Worm (Caenorhabditis elegans) whole organism, young adult: ENCODE results near the gene prx-19.

ENCODE experiments used
- D2030.7 ChIP-seq: fragments of 200-800 bp; sonication (Bioruptor generic); IDR thresholded peaks from 2 replicates; pipeline ENCODE4 v1.3.6; 2022; ENCODE audit warnings: missing genetic modification reagents, missing genetic modification characterization, missing compliant biosample characterization
- F33H1.4 ChIP-seq: fragments of 200-800 bp; sonication (Bioruptor generic); IDR thresholded peaks from 2 replicates; pipeline ENCODE4 v1.3.6; 2022; ENCODE audit warnings: missing genetic modification reagents, missing genetic modification characterization, missing compliant biosample characterization
- F39B2.1 ChIP-seq: fragments of 200-800 bp; sonication (Bioruptor generic); IDR thresholded peaks from 2 replicates; pipeline ENCODE4 v1.3.6; 2022; ENCODE audit warnings: missing genetic modification reagents, missing genetic modification characterization, missing compliant biosample characterization
- F49E8.2 ChIP-seq: sonication (generic microtip); optimal IDR thresholded peaks from 3 replicates; lab custom pipeline; 2017; ENCODE audit warnings: missing genetic modification characterization, mild to moderate bottlenecking, missing compliant biosample characterization, antibody characterized with exemption, moderate library complexity; ENCODE audit not compliant: insufficient read depth
- F57A8.1 ChIP-seq: fragments of 200-800 bp; sonication (Bioruptor generic); optimal IDR thresholded peaks from 2 replicates; lab custom pipeline; 2018; ENCODE audit warnings: mild to moderate bottlenecking, missing genetic modification characterization, moderate library complexity, missing compliant biosample characterization
- K12H6.12 ChIP-seq: fragments of 200-800 bp; sonication (Bioruptor generic); optimal IDR thresholded peaks from 2 replicates; lab custom pipeline; 2018; ENCODE audit warnings: mild to moderate bottlenecking, missing genetic modification characterization, missing compliant biosample characterization
- ZK185.1 ChIP-seq: sonication (generic microtip); optimal IDR thresholded peaks from 2 replicates; lab custom pipeline; 2016; ENCODE audit warnings: mild to moderate bottlenecking, missing genetic modification characterization, missing compliant biosample characterization; ENCODE audit not compliant: poor library complexity, severe bottlenecking
- aptf-2 ChIP-seq: fragments of 200-800 bp; sonication (Bioruptor generic); conservative IDR thresholded peaks from 2 replicates; pipeline ENCODE4 v1.3.6; 2022; ENCODE audit warnings: missing genetic modification reagents, missing genetic modification characterization, missing compliant biosample characterization
- attf-3 ChIP-seq: fragments of 200-800 bp; sonication (Bioruptor generic); conservative IDR thresholded peaks from 2 replicates; pipeline ENCODE4 v1.3.6; 2022; ENCODE audit warnings: missing genetic modification reagents, missing genetic modification characterization, missing compliant biosample characterization
- attf-5 ChIP-seq: fragments of 200-800 bp; sonication (Bioruptor generic); optimal IDR thresholded peaks from 2 replicates; lab custom pipeline; 2018; ENCODE audit warnings: mild to moderate bottlenecking, missing genetic modification characterization, missing compliant biosample characterization
- cebp-2 ChIP-seq: fragments of 200-800 bp; sonication (Bioruptor generic); IDR thresholded peaks from 2 replicates; pipeline ENCODE4 v1.3.6; 2022; ENCODE audit warnings: missing genetic modification characterization, missing compliant biosample characterization
- dox-1 ChIP-seq: fragments of 200-800 bp; sonication (Bioruptor generic); IDR thresholded peaks from 2 replicates; pipeline ENCODE4 v1.3.6; 2022; ENCODE audit warnings: missing genetic modification reagents, missing genetic modification characterization, missing compliant biosample characterization
- ets-4 ChIP-seq: fragments of 200-800 bp; sonication (Bioruptor generic); optimal IDR thresholded peaks from 2 replicates; lab custom pipeline; 2018; ENCODE audit warnings: mild to moderate bottlenecking, missing genetic modification characterization, missing compliant biosample characterization
- gei-17 ChIP-seq: fragments of 200-800 bp; sonication (Bioruptor generic); optimal IDR thresholded peaks from 2 replicates; lab custom pipeline; 2018; ENCODE audit warnings: mild to moderate bottlenecking, missing genetic modification characterization, missing compliant biosample characterization
- hlh-12 ChIP-seq: sonication (generic microtip); optimal IDR thresholded peaks from 2 replicates; lab custom pipeline; 2016; ENCODE audit warnings: missing genetic modification characterization, missing compliant biosample characterization
- hmg-1.2 ChIP-seq: fragments of 200-800 bp; sonication (Bioruptor generic); IDR thresholded peaks from 2 replicates; pipeline ENCODE4 v1.3.6; 2022; ENCODE audit warnings: missing genetic modification reagents, missing genetic modification characterization, missing compliant biosample characterization
- let-607 ChIP-seq, 2 experiments: fragments of 200-800 bp in 1 of 2; sonication (Bioruptor generic) in 1 of 2; sonication (generic microtip) in 1 of 2; optimal IDR thresholded peaks; 2 replicates each; lab custom pipeline; 2016 to 2018; ENCODE audit warnings: mild to moderate bottlenecking in 2 of 2, missing compliant biosample characterization in 2 of 2, missing genetic modification characterization in 2 of 2, moderate library complexity in 2 of 2, missing genotype in 1 of 2
- lin-26 ChIP-seq: fragments of 200-800 bp; sonication (Bioruptor generic); IDR thresholded peaks from 2 replicates; pipeline ENCODE4 v1.3.6; 2022; ENCODE audit warnings: missing genetic modification reagents, missing genetic modification characterization, missing compliant biosample characterization
- lin-35 ChIP-seq, 3 experiments: fragments of 150-350 bp in 2 of 3; sonication (generic microtip) in 1 of 3; optimal IDR thresholded peaks; 2 replicates each; lab custom pipeline; 2014 to 2018; ENCODE audit warnings: missing biosample characterization in 3 of 3, missing genetic modification characterization in 3 of 3, missing genetic modification reagents in 3 of 3
- lin-40 ChIP-seq: sonication (generic microtip); optimal IDR thresholded peaks from 2 replicates; lab custom pipeline; 2016; ENCODE audit warnings: missing genetic modification characterization, mild to moderate bottlenecking, missing compliant biosample characterization, missing genotype, missing genetic modification reagents
- lin-54 ChIP-seq: fragments of 200-800 bp; sonication (Bioruptor generic); optimal IDR thresholded peaks from 2 replicates; lab custom pipeline; 2018; ENCODE audit warnings: mild to moderate bottlenecking, missing genetic modification characterization, missing compliant biosample characterization
- lsl-1 ChIP-seq: fragments of 200-800 bp; sonication (Bioruptor generic); optimal IDR thresholded peaks from 2 replicates; lab custom pipeline; 2018; ENCODE audit warnings: mild to moderate bottlenecking, missing genetic modification characterization, moderate library complexity, missing compliant biosample characterization
- lsy-27 ChIP-seq: sonication (generic microtip); optimal IDR thresholded peaks from 2 replicates; lab custom pipeline; 2017; ENCODE audit warnings: missing genetic modification characterization, mild to moderate bottlenecking, missing compliant biosample characterization, antibody characterized with exemption, missing genotype, borderline replicate concordance; ENCODE audit not compliant: insufficient read depth
- madf-3 ChIP-seq: fragments of 200-800 bp; sonication (Bioruptor generic); IDR thresholded peaks from 2 replicates; pipeline ENCODE4 v1.3.6; 2022; ENCODE audit warnings: missing genetic modification reagents, missing genetic modification characterization, missing compliant biosample characterization
- mcd-1 ChIP-seq: fragments of 200-800 bp; sonication (Bioruptor generic); IDR thresholded peaks from 2 replicates; pipeline ENCODE4 v1.3.6; 2022; ENCODE audit warnings: missing genetic modification reagents, missing genetic modification characterization, missing compliant biosample characterization
- mel-28 ChIP-seq: sonication (generic microtip); optimal IDR thresholded peaks from 2 replicates; lab custom pipeline; 2016; ENCODE audit warnings: borderline replicate concordance, mild to moderate bottlenecking, missing genetic modification characterization, missing compliant biosample characterization
- mes-4 ChIP-seq: sonication (generic microtip); optimal IDR thresholded peaks from 2 replicates; lab custom pipeline; 2016; ENCODE audit warnings: missing genotype, missing genetic modification characterization, missing compliant biosample characterization
- nfya-1 ChIP-seq: sonication (generic microtip); optimal IDR thresholded peaks from 2 replicates; lab custom pipeline; 2017; ENCODE audit warnings: antibody characterized with exemption, missing compliant biosample characterization, missing genetic modification characterization, borderline replicate concordance; ENCODE audit not compliant: insufficient read depth
- nfyb-1 ChIP-seq: fragments of 200-800 bp; sonication (Bioruptor generic); IDR thresholded peaks from 2 replicates; pipeline ENCODE4 v1.3.6; 2022; ENCODE audit warnings: missing genetic modification reagents, missing genetic modification characterization, missing compliant biosample characterization
- nhr-27 ChIP-seq: fragments of 200-800 bp; sonication (Bioruptor generic); optimal IDR thresholded peaks from 2 replicates; lab custom pipeline; 2018; ENCODE audit warnings: mild to moderate bottlenecking, missing genetic modification characterization, moderate library complexity, missing compliant biosample characterization
- nhr-80 ChIP-seq: sonication (generic microtip); optimal IDR thresholded peaks from 2 replicates; lab custom pipeline; 2016; ENCODE audit warnings: missing genetic modification characterization, missing compliant biosample characterization
- nhr-90 ChIP-seq: sonication (generic microtip); optimal IDR thresholded peaks from 2 replicates; lab custom pipeline; 2016; ENCODE audit warnings: missing genotype, mild to moderate bottlenecking, missing genetic modification characterization, missing compliant biosample characterization
- pbrm-1 ChIP-seq: fragments of 200-800 bp; sonication (Bioruptor generic); IDR thresholded peaks from 2 replicates; pipeline ENCODE4 v1.3.6; 2022; ENCODE audit warnings: missing genetic modification reagents, missing genetic modification characterization, missing compliant biosample characterization
- rpc-1 ChIP-seq, 2 experiments: fragments of 150-350 bp in 1 of 2; sonication (generic microtip) in 1 of 2; optimal IDR thresholded peaks; 2 replicates each; lab custom pipeline; 2014 to 2018; ENCODE audit warnings: missing biosample characterization in 1 of 2, missing genetic modification characterization in 1 of 2, missing genetic modification reagents in 1 of 2, missing genotype in 1 of 2
- sea-2 ChIP-seq: fragments of 200-800 bp; sonication (Bioruptor generic); IDR thresholded peaks from 2 replicates; pipeline ENCODE4 v1.3.6; 2022; ENCODE audit warnings: missing genetic modification characterization, missing compliant biosample characterization
- snpc-1.1 ChIP-seq: sonication (generic microtip); optimal IDR thresholded peaks from 2 replicates; lab custom pipeline; 2017; ENCODE audit warnings: missing genetic modification characterization, mild to moderate bottlenecking, missing compliant biosample characterization, antibody characterized with exemption, moderate library complexity, missing genotype, missing genetic modification reagents; ENCODE audit not compliant: insufficient read depth
- snpc-1.3 ChIP-seq: sonication (generic microtip); optimal IDR thresholded peaks from 2 replicates; lab custom pipeline; 2017; ENCODE audit warnings: missing genetic modification characterization, mild to moderate bottlenecking, missing compliant biosample characterization, antibody characterized with exemption, moderate library complexity, missing genotype, missing genetic modification reagents; ENCODE audit not compliant: insufficient read depth
- snpc-3.4 ChIP-seq: sonication (generic microtip); optimal IDR thresholded peaks from 2 replicates; lab custom pipeline; 2017; ENCODE audit warnings: missing genetic modification characterization, mild to moderate bottlenecking, missing compliant biosample characterization, antibody characterized with exemption, moderate library complexity, missing genotype, missing genetic modification reagents
- snpc-4 ChIP-seq, 5 experiments: fragments of 150-350 bp in 1 of 5; sonication (generic microtip) in 4 of 5; optimal IDR thresholded peaks; 2 replicates each; lab custom pipeline; 2014 to 2018; ENCODE audit warnings: missing genetic modification characterization in 5 of 5, missing biosample characterization in 3 of 5, antibody characterized with exemption in 2 of 5, mild to moderate bottlenecking in 2 of 5, missing compliant biosample characterization in 2 of 5, missing genotype in 2 of 5, moderate library complexity in 2 of 5, missing genetic modification reagents in 1 of 5
- somi-1 ChIP-seq: fragments of 200-800 bp; sonication (Bioruptor generic); optimal IDR thresholded peaks from 2 replicates; lab custom pipeline; 2018; ENCODE audit warnings: mild to moderate bottlenecking, missing genetic modification characterization, missing compliant biosample characterization
- tbp1 ChIP-seq: fragments of 200-800 bp; sonication (Bioruptor generic); optimal IDR thresholded peaks from 2 replicates; lab custom pipeline; 2018; ENCODE audit warnings: mild to moderate bottlenecking, missing genetic modification characterization, missing compliant biosample characterization
- unc-130 ChIP-seq: sonication (generic microtip); optimal IDR thresholded peaks from 2 replicates; lab custom pipeline; 2016; ENCODE audit warnings: missing genetic modification reagents, missing genetic modification characterization, missing compliant biosample characterization
- xnd-1 ChIP-seq: sonication (generic microtip); optimal IDR thresholded peaks from 2 replicates; lab custom pipeline; 2016; ENCODE audit warnings: missing genotype, missing genetic modification reagents, missing genetic modification characterization, missing compliant biosample characterization
- ztf-18 ChIP-seq: sonication (generic microtip); optimal IDR thresholded peaks from 2 replicates; lab custom pipeline; 2016; ENCODE audit warnings: missing genotype, mild to moderate bottlenecking, missing genetic modification characterization, missing compliant biosample characterization
- ztf-25 ChIP-seq: fragments of 200-800 bp; sonication (Bioruptor generic); IDR thresholded peaks from 2 replicates; pipeline ENCODE4 v1.3.6; 2022; ENCODE audit warnings: missing genetic modification reagents, missing genetic modification characterization, missing compliant biosample characterization

prx-19 gene

ce11 chrIII:8767889-8768361 lies 41.2 kb downstream of the prx-19 start, which contains the start of gene mtss-1:
TSS of gene mtss-1 (plus strand) at chrIII:8768311.
- TF ChIP-seq lsl-1 (GFP tag; lab: Kevin White, UChicago) (peak; percentile 55), F49E8.2 (tag; lab: Kevin White, UChicago) (peak; percentile 9), snpc-3.4 (tag; lab: Kevin White, UChicago) (peak; percentile 44), ztf-18 (tag; lab: Kevin White, UChicago) (peak; percentile 61), dox-1 (GFP tag; lab: Robert Waterston, UW) (peak; percentile 61), aptf-2 (GFP tag; lab: Robert Waterston, UW) (no peak), ztf-25 (GFP tag; lab: Robert Waterston, UW) (no peak), let-607 (tag; optimal IDR thresholded peaks at IDR 0.05; lab: Kevin White, UChicago) (peak in 1 of 2 experiments; percentile 13), sea-2 (GFP tag; lab: Robert Waterston, UW) (no peak), mel-28 (tag; lab: Kevin White, UChicago) (no peak), hmg-1.2 (GFP tag; lab: Robert Waterston, UW) (peak; percentile 35; the same call in 1 of the 2 replicates), D2030.7 (0 out of 2 replicates have a peak, but pooled peaks have one; percentile 17), F33H1.4 (peak; percentile 56), lin-40 (tag; lab: Kevin White, UChicago) (peak; percentile 29), nhr-27 (tag; lab: Kevin White, UChicago) (no peak), lin-26 (GFP tag; lab: Robert Waterston, UW) (no peak), hlh-12 (tag; lab: Kevin White, UChicago) (no peak), ets-4 (GFP tag; lab: Kevin White, UChicago) (no peak), mcd-1 (peak; percentile 54), attf-5 (GFP tag; lab: Kevin White, UChicago) (peak; percentile 37), xnd-1 (peak; percentile 31), snpc-1.3 (tag; lab: Kevin White, UChicago) (peak; percentile 84), F57A8.1 (GFP tag; lab: Kevin White, UChicago) (no peak), lsy-27 (tag; lab: Kevin White, UChicago) (no peak), unc-130 (peak; percentile 8), nfyb-1 (GFP tag; lab: Robert Waterston, UW) (peak; percentile 51; the same call in 1 of the 2 replicates), nhr-80 (tag; lab: Kevin White, UChicago) (peak; percentile 27), lin-35 (GFP tag; optimal IDR thresholded peaks at IDR 0.05; lab: Kevin White, UChicago) (peak in 1 of 3 experiments; percentile 15), snpc-4 (GFP tag; optimal IDR thresholded peaks at IDR 0.05; lab: Kevin White, UChicago) (peak; percentile 3), snpc-4 (tag; optimal IDR thresholded peaks at IDR 0.05; lab: Kevin White, UChicago) (peak in 2 of 4 experiments; percentile 33 to 53), tbp1 (GFP tag; lab: Kevin White, UChicago) (peak; percentile 30), madf-3 (GFP tag; lab: Robert Waterston, UW) (no peak), nhr-90 (tag; lab: Kevin White, UChicago) (no peak), gei-17 (GFP tag; lab: Kevin White, UChicago) (no peak), mes-4 (tag; lab: Kevin White, UChicago) (no peak), somi-1 (GFP tag; lab: Kevin White, UChicago) (no peak), cebp-2 (GFP tag; lab: Robert Waterston, UW) (no peak), snpc-1.1 (tag; lab: Kevin White, UChicago) (peak; percentile 11), K12H6.12 (tag; lab: Kevin White, UChicago) (no peak), rpc-1 (optimal IDR thresholded peaks at IDR 0.05; lab: Kevin White, UChicago) (peak; percentile 41), rpc-1 (tag; optimal IDR thresholded peaks at IDR 0.05; lab: Kevin White, UChicago) (no peak), F39B2.1 (GFP tag; lab: Robert Waterston, UW) (no peak), attf-3 (GFP tag; lab: Robert Waterston, UW) (0 out of 2 replicates have a peak, but pooled peaks have one; percentile 23), ZK185.1 (tag; lab: Kevin White, UChicago) (peak; percentile 16), nfya-1 (tag; lab: Kevin White, UChicago) (no peak), pbrm-1 (peak; percentile 29; the same call in 1 of the 2 replicates), lin-54 (GFP tag; lab: Kevin White, UChicago) (peak; percentile 30)
